Worm (Caenorhabditis elegans): ENCODE results near the gene R07G3.7.

Gene R07G3.7

ce11 chrII:7616141-7616540 lies 2.6 kb upstream of the R07G3.7 start, which contains the start of gene cdc-42:
TSS of gene cdc-42 (plus strand) at chrII:7616452.
- TF ChIP-seq C08G9.2 (tag; optimal IDR thresholded peaks at IDR 0.05): no peak
- TF ChIP-seq ceh-24 (tag; optimal IDR thresholded peaks at IDR 0.05): no peak
- no peak for TF ChIP-seq Y22D7AL.16 (tag; optimal IDR thresholded peaks at IDR 0.05)
- no peak for TF ChIP-seq elt-2 (tag; optimal IDR thresholded peaks at IDR 0.05)
- TF ChIP-seq ceh-18 (tag; optimal IDR thresholded peaks at IDR 0.05): no peak
- TF ChIP-seq ceh-6 (GFP tag; optimal IDR thresholded peaks at IDR 0.05): no peak
- TF ChIP-seq madf-2 (tag; optimal IDR thresholded peaks at IDR 0.05): no peak
- no peak for TF ChIP-seq K02D7.2 (tag; optimal IDR thresholded peaks at IDR 0.05)
- no peak for TF ChIP-seq dmd-4 (tag; optimal IDR thresholded peaks at IDR 0.05; ENCODE audit: borderline replicate concordance)

- TF ChIP-seq nfya-1 (tag; optimal IDR thresholded peaks at IDR 0.05): peak; percentile 5
- TF ChIP-seq K02D7.2 (tag; optimal IDR thresholded peaks at IDR 0.05): no peak
- TF ChIP-seq unc-42 (tag; optimal IDR thresholded peaks at IDR 0.05): peak; percentile 56
- TF ChIP-seq dmd-4 (tag; optimal IDR thresholded peaks at IDR 0.05; ENCODE audit: borderline replicate concordance): no peak
- peak; percentile 6 for TF ChIP-seq ceh-31 (tag; optimal IDR thresholded peaks at IDR 0.05)
- no peak for TF ChIP-seq ceh-2 (tag; optimal IDR thresholded peaks at IDR 0.05)
- TF ChIP-seq unc-3 (GFP tag; conservative IDR thresholded peaks at IDR 0.05): no peak
- TF ChIP-seq unc-3 (tag; optimal IDR thresholded peaks at IDR 0.05): no peak
- TF ChIP-seq sox-2 (GFP tag; IDR thresholded peaks at IDR 0.05): no peak
- peak; percentile 30 for TF ChIP-seq ref-2 (tag; optimal IDR thresholded peaks at IDR 0.05)
Measured at ce11 chrII:7615318-7615891, 1.9 kb upstream of the R07G3.7 start.

ce11 chrII:7614334-7614733 lies 802 bp upstream of the R07G3.7 start:
- TF ChIP-seq tbx-7 (tag; optimal IDR thresholded peaks at IDR 0.05) (no peak), ceh-18 (tag; optimal IDR thresholded peaks at IDR 0.05) (peak; percentile 2)

- TF ChIP-seq eyg-1 (tag; optimal IDR thresholded peaks at IDR 0.05): no peak
- TF ChIP-seq ceh-18 (tag; optimal IDR thresholded peaks at IDR 0.05): no peak
- no peak for TF ChIP-seq nhr-11 (tag; optimal IDR thresholded peaks at IDR 0.05)
- TF ChIP-seq pha-2 (tag; optimal IDR thresholded peaks at IDR 0.05): no peak
- TF ChIP-seq rnt-1 (tag; optimal IDR thresholded peaks at IDR 0.05): no peak
- TF ChIP-seq ceh-2 (tag; optimal IDR thresholded peaks at IDR 0.05): no peak
- no peak for TF ChIP-seq tbx-2 (tag; optimal IDR thresholded peaks at IDR 0.05)
- no peak for TF ChIP-seq hlh-8 (tag; optimal IDR thresholded peaks at IDR 0.05)
- no peak for TF ChIP-seq hlh-13 (GFP tag; optimal IDR thresholded peaks at IDR 0.05)
- TF ChIP-seq T23F11.4 (GFP tag; optimal IDR thresholded peaks at IDR 0.05): no peak
- TF ChIP-seq pha-4 (tag; optimal IDR thresholded peaks at IDR 0.05): no peak
- TF ChIP-seq fkh-10 (GFP tag; optimal IDR thresholded peaks at IDR 0.05): no peak
Measured at ce11 chrII:7607953-7608352, 5.6 kb downstream of the R07G3.7 start, which contains the start of gene lips-17. TSS of gene lips-17 (plus strand) at chrII:7608253.

- no peak for TF ChIP-seq ceh-31 (tag; optimal IDR thresholded peaks at IDR 0.05)
Measured at ce11 chrII:7605306-7605705, 8.2 kb downstream of the R07G3.7 start, which contains the start of gene osm-8. TSS of gene osm-8 (minus strand) at chrII:7605406.

- no peak for TF ChIP-seq F13H6.1 (tag; optimal IDR thresholded peaks at IDR 0.05)
- no peak for TF ChIP-seq hlh-6 (tag; optimal IDR thresholded peaks at IDR 0.05)
- no peak for TF ChIP-seq odd-2 (tag; optimal IDR thresholded peaks at IDR 0.05)
- TF ChIP-seq tbx-2 (tag; optimal IDR thresholded peaks at IDR 0.05): no peak
- TF ChIP-seq elt-2 (tag; optimal IDR thresholded peaks at IDR 0.05): no peak
- no peak for TF ChIP-seq Y22D7AL.16 (tag; optimal IDR thresholded peaks at IDR 0.05)
- TF ChIP-seq ttx-3 (tag; optimal IDR thresholded peaks at IDR 0.05): no peak
- no peak for TF ChIP-seq ets-4 (tag; optimal IDR thresholded peaks at IDR 0.05)
- no peak for TF ChIP-seq syd-9 (tag; optimal IDR thresholded peaks at IDR 0.05)
Measured at ce11 chrII:7599357-7599756, 14.2 kb downstream of the R07G3.7 start, which contains the start of gene npp-21. TSS of gene npp-21 (plus strand) at chrII:7599657.
